Worm (Caenorhabditis elegans) whole organism, early embryonic: ENCODE measurements around the gene msp-65.
"Not testable (repeated sequence)": the region's sequence is repeated elsewhere in the genome, so short reads cannot be mapped to it uniquely, and the experiment has no call there.

Source experiments
- B0310.2 ChIP-seq: sonication (generic microtip); optimal IDR thresholded peaks from 2 replicates; lab custom pipeline; 2016; ENCODE audit warnings: mild to moderate bottlenecking, missing genetic modification characterization, missing compliant biosample characterization
- F13C5.2 ChIP-seq: sonication (generic microtip); optimal IDR thresholded peaks from 2 replicates; lab custom pipeline; 2017; ENCODE audit warnings: mild to moderate bottlenecking, missing genetic modification characterization, inconsistent platforms, missing compliant biosample characterization
- aly-1 ChIP-seq: sonication (generic microtip); optimal IDR thresholded peaks from 2 replicates; lab custom pipeline; 2016; ENCODE audit warnings: missing genetic modification characterization, missing compliant biosample characterization
- ama-1 ChIP-seq: fragments of 150-350 bp; optimal IDR thresholded peaks from 2 replicates; lab custom pipeline; 2014
- ceh-13 ChIP-seq: fragments of 200-800 bp; sonication (Bioruptor generic); optimal IDR thresholded peaks from 2 replicates; lab custom pipeline; 2018; ENCODE audit warnings: mild to moderate bottlenecking, missing genetic modification characterization, missing compliant biosample characterization
- ceh-36 ChIP-seq: sonication (generic microtip); optimal IDR thresholded peaks from 2 replicates; lab custom pipeline; 2016; ENCODE audit warnings: missing genetic modification characterization, inconsistent platforms, missing compliant biosample characterization
- ets-7 ChIP-seq: sonication (generic microtip); optimal IDR thresholded peaks from 2 replicates; lab custom pipeline; 2016; ENCODE audit warnings: missing genotype, missing genetic modification characterization, missing compliant biosample characterization
- flt-1 ChIP-seq: fragments of 200-800 bp; sonication (Bioruptor generic); IDR thresholded peaks from 2 replicates; pipeline ENCODE4 v1.3.6; 2022; ENCODE audit warnings: missing genetic modification characterization, missing compliant biosample characterization
- hmbx-1 ChIP-seq: sonication (generic microtip); optimal IDR thresholded peaks from 2 replicates; lab custom pipeline; 2016; ENCODE audit warnings: mild to moderate bottlenecking, missing genetic modification characterization, missing compliant biosample characterization
- hmg-4 ChIP-seq: fragments of 200-800 bp; sonication (Bioruptor generic); optimal IDR thresholded peaks from 2 replicates; lab custom pipeline; 2018; ENCODE audit warnings: mild to moderate bottlenecking, missing genetic modification characterization, missing compliant biosample characterization
- hnd-1 ChIP-seq: sonication (generic microtip); optimal IDR thresholded peaks from 2 replicates; lab custom pipeline; 2016; ENCODE audit warnings: missing genetic modification characterization, missing compliant biosample characterization
- pes-1 ChIP-seq: fragments of 200-800 bp; sonication (Bioruptor generic); IDR thresholded peaks from 2 replicates; pipeline ENCODE4 v1.3.6; 2022; ENCODE audit warnings: missing genetic modification reagents, missing genetic modification characterization, missing compliant biosample characterization
- scrt-1 ChIP-seq: fragments of 200-800 bp; sonication (Bioruptor generic); IDR thresholded peaks from 2 replicates; pipeline ENCODE4 v1.3.6; 2022; ENCODE audit warnings: missing genetic modification characterization, missing compliant biosample characterization
- sea-1 ChIP-seq: fragments of 200-800 bp; sonication (Bioruptor generic); conservative IDR thresholded peaks from 2 replicates; pipeline ENCODE4 v1.3.6; 2022; ENCODE audit warnings: missing genetic modification characterization, missing compliant biosample characterization
- tbx-11 ChIP-seq: fragments of 200-800 bp; sonication (Bioruptor generic); IDR thresholded peaks from 2 replicates; pipeline ENCODE4 v1.3.6; 2022; ENCODE audit warnings: missing genetic modification characterization, missing compliant biosample characterization
- tbx-37 ChIP-seq: fragments of 200-800 bp; sonication (Bioruptor generic); conservative IDR thresholded peaks from 2 replicates; pipeline ENCODE4 v1.3.6; 2022; ENCODE audit warnings: missing genetic modification reagents, missing genetic modification characterization, missing compliant biosample characterization
- tra-4 ChIP-seq: sonication (generic microtip); optimal IDR thresholded peaks from 2 replicates; lab custom pipeline; 2017; ENCODE audit warnings: missing genetic modification characterization, missing compliant biosample characterization

The msp-65 gene

ce11 chrIV:5316223-5316622 is at the start of gene msp-65:
Gene msp-65, plus strand, starts transcription at chrIV:5316523.
- TF ChIP-seq hnd-1 (tag; lab: Kevin White, UChicago); ama-1 (lab: Kevin White, UChicago); ceh-36: not testable (repeated sequence)

ce11 chrIV:5268803-5269202 is 47.5 kb upstream of the msp-65 start, which contains the start of gene F36H12.4:
Gene F36H12.4, plus strand, starts transcription at chrIV:5269103.
- TF ChIP-seq ceh-36 (no peak), aly-1 (tag; lab: Kevin White, UChicago) (no peak), B0310.2 (tag; lab: Kevin White, UChicago) (no peak), hmg-4 (GFP tag; lab: Kevin White, UChicago) (no peak)

- TF ChIP-seq pes-1 (GFP tag; lab: Robert Waterston, UW) (no peak), hmg-4 (GFP tag; lab: Kevin White, UChicago) (no peak), tbx-11 (GFP tag; lab: Robert Waterston, UW) (no peak), ama-1 (lab: Kevin White, UChicago) (no peak), F13C5.2 (no peak)
Observed at ce11 chrIV:5272518-5272917, 43.8 kb upstream of the msp-65 start, which contains the start of gene F36H12.3. Gene F36H12.3, plus strand, starts transcription at chrIV:5272818.

- TF ChIP-seq tbx-11 (GFP tag; lab: Robert Waterston, UW) = no peak
Observed at ce11 chrIV:5273385-5273784, 42.9 kb upstream of the msp-65 start.

ce11 chrIV:5274123-5274581 is 42.2 kb upstream of the msp-65 start, which contains the start of gene slfl-4:
Gene slfl-4, plus strand, starts transcription at chrIV:5274531.
- TF ChIP-seq tra-4 (tag; lab: Kevin White, UChicago) (no peak), B0310.2 (tag; lab: Kevin White, UChicago) (no peak), ets-7 (tag; lab: Kevin White, UChicago) (no peak), hnd-1 (tag; lab: Kevin White, UChicago) (no peak), aly-1 (tag; lab: Kevin White, UChicago) (no peak), ceh-36 (no peak), hmg-4 (GFP tag; lab: Kevin White, UChicago) (no peak), scrt-1 (GFP tag; lab: Robert Waterston, UW) (no peak), ama-1 (lab: Kevin White, UChicago) (no peak), hmbx-1 (tag; lab: Kevin White, UChicago) (no peak), tbx-11 (GFP tag; lab: Robert Waterston, UW) (no peak), sea-1 (no peak)

ce11 chrIV:5277752-5278151 is 38.6 kb upstream of the msp-65 start, which contains the start of gene F36H12.17:
Gene F36H12.17, minus strand, starts transcription at chrIV:5277852.
- no peak for TF ChIP-seq ceh-36
- TF ChIP-seq ets-7 (tag; lab: Kevin White, UChicago) = no peak
- TF ChIP-seq tra-4 (tag; lab: Kevin White, UChicago) = no peak
- no peak for TF ChIP-seq ama-1 (lab: Kevin White, UChicago)
- no peak for TF ChIP-seq tbx-11 (GFP tag; lab: Robert Waterston, UW)
- TF ChIP-seq B0310.2 (tag; lab: Kevin White, UChicago) = no peak
- no peak for TF ChIP-seq flt-1 (GFP tag; lab: Robert Waterston, UW)
- TF ChIP-seq tbx-37 (GFP tag; lab: Robert Waterston, UW) = no peak
- TF ChIP-seq scrt-1 (GFP tag; lab: Robert Waterston, UW) = no peak
- no peak for TF ChIP-seq hmg-4 (GFP tag; lab: Kevin White, UChicago)
- TF ChIP-seq hnd-1 (tag; lab: Kevin White, UChicago) = no peak
- TF ChIP-seq sea-1 = no peak
- no peak for TF ChIP-seq pes-1 (GFP tag; lab: Robert Waterston, UW)
- no peak for TF ChIP-seq ceh-13 (GFP tag; lab: Kevin White, UChicago)
- no peak for TF ChIP-seq aly-1 (tag; lab: Kevin White, UChicago)
- TF ChIP-seq F13C5.2 = no peak
- TF ChIP-seq hmbx-1 (tag; lab: Kevin White, UChicago) = no peak

ce11 chrIV:5281457-5281856 is 34.9 kb upstream of the msp-65 start:
- TF ChIP-seq aly-1 (tag; lab: Kevin White, UChicago) (no peak), ama-1 (lab: Kevin White, UChicago) (no peak), scrt-1 (GFP tag; lab: Robert Waterston, UW) (no peak), ets-7 (tag; lab: Kevin White, UChicago) (no peak), hmg-4 (GFP tag; lab: Kevin White, UChicago) (no peak), pes-1 (GFP tag; lab: Robert Waterston, UW) (no peak), hmbx-1 (tag; lab: Kevin White, UChicago) (no peak), tra-4 (tag; lab: Kevin White, UChicago) (no peak), ceh-13 (GFP tag; lab: Kevin White, UChicago) (no peak), B0310.2 (tag; lab: Kevin White, UChicago) (no peak), hnd-1 (tag; lab: Kevin White, UChicago) (no peak), sea-1 (no peak), tbx-11 (GFP tag; lab: Robert Waterston, UW) (no peak), flt-1 (GFP tag; lab: Robert Waterston, UW) (no peak), F13C5.2 (no peak), tbx-37 (GFP tag; lab: Robert Waterston, UW) (no peak), ceh-36 (no peak)

ce11 chrIV:5287190-5287589 is 29.1 kb upstream of the msp-65 start:
- TF ChIP-seq ceh-13 (GFP tag; lab: Kevin White, UChicago) (no peak), aly-1 (tag; lab: Kevin White, UChicago) (no peak), tbx-11 (GFP tag; lab: Robert Waterston, UW) (no peak), scrt-1 (GFP tag; lab: Robert Waterston, UW) (no peak), ceh-36 (no peak), hnd-1 (tag; lab: Kevin White, UChicago) (no peak), hmbx-1 (tag; lab: Kevin White, UChicago) (no peak), F13C5.2 (no peak), B0310.2 (tag; lab: Kevin White, UChicago) (no peak), ama-1 (lab: Kevin White, UChicago) (no peak), hmg-4 (GFP tag; lab: Kevin White, UChicago) (no peak), tra-4 (tag; lab: Kevin White, UChicago) (no peak), flt-1 (GFP tag; lab: Robert Waterston, UW) (no peak), tbx-37 (GFP tag; lab: Robert Waterston, UW) (no peak), sea-1 (no peak), ets-7 (tag; lab: Kevin White, UChicago) (no peak), pes-1 (GFP tag; lab: Robert Waterston, UW) (no peak)
